Worm (Caenorhabditis elegans) whole organism, late embryonic: ENCODE measurements around the gene spp-4.

Experiments used
- F13H6.1 ChIP-seq: sonication (generic microtip); optimal IDR thresholded peaks from 2 replicates; lab custom pipeline; 2016; ENCODE audit warnings: missing genetic modification characterization, missing compliant biosample characterization
- T23F11.4 ChIP-seq: fragments of 200-800 bp; sonication (Bioruptor generic); optimal IDR thresholded peaks from 2 replicates; lab custom pipeline; 2018; ENCODE audit warnings: mild to moderate bottlenecking, missing genetic modification characterization, missing compliant biosample characterization
- ahr-1 ChIP-seq: sonication (generic microtip); optimal IDR thresholded peaks from 2 replicates; lab custom pipeline; 2016; ENCODE audit warnings: missing genetic modification characterization, missing compliant biosample characterization
- ama-1 ChIP-seq: fragments of 150-350 bp; optimal IDR thresholded peaks from 2 replicates; lab custom pipeline; 2014
- ceh-22 ChIP-seq: sonication (generic microtip); optimal IDR thresholded peaks from 2 replicates; lab custom pipeline; 2017; ENCODE audit warnings: missing biosample characterization, missing genetic modification characterization
- ceh-6 ChIP-seq: fragments of 200-800 bp; sonication (Bioruptor generic); optimal IDR thresholded peaks from 2 replicates; lab custom pipeline; 2018; ENCODE audit warnings: mild to moderate bottlenecking, missing genetic modification characterization, missing compliant biosample characterization
- che-1 ChIP-seq: sonication (generic microtip); optimal IDR thresholded peaks from 2 replicates; lab custom pipeline; 2016; ENCODE audit warnings: mild to moderate bottlenecking, missing genetic modification characterization, missing compliant biosample characterization
- elt-2 ChIP-seq: sonication (generic microtip); optimal IDR thresholded peaks from 2 replicates; lab custom pipeline; 2016; ENCODE audit warnings: missing genetic modification reagents, missing genetic modification characterization, missing compliant biosample characterization
- ets-4 ChIP-seq: sonication (generic microtip); optimal IDR thresholded peaks from 2 replicates; lab custom pipeline; 2016; ENCODE audit warnings: missing genetic modification characterization, missing compliant biosample characterization
- fkh-6 ChIP-seq: sonication (generic microtip); optimal IDR thresholded peaks from 2 replicates; lab custom pipeline; 2016; ENCODE audit warnings: missing genetic modification characterization, missing compliant biosample characterization
- lin-11 ChIP-seq: fragments of 200-800 bp; sonication (Bioruptor generic); optimal IDR thresholded peaks from 2 replicates; lab custom pipeline; 2018; ENCODE audit warnings: mild to moderate bottlenecking, missing genetic modification characterization, missing compliant biosample characterization
- madf-2 ChIP-seq: sonication (generic microtip); optimal IDR thresholded peaks from 2 replicates; lab custom pipeline; 2017; ENCODE audit warnings: missing genetic modification characterization, missing compliant biosample characterization
- nfya-1 ChIP-seq: sonication (generic microtip); optimal IDR thresholded peaks from 2 replicates; lab custom pipeline; 2017; ENCODE audit warnings: missing genetic modification characterization, mild to moderate bottlenecking, missing compliant biosample characterization, antibody characterized with exemption, moderate library complexity
- odd-2 ChIP-seq: sonication (generic microtip); optimal IDR thresholded peaks from 2 replicates; lab custom pipeline; 2017; ENCODE audit warnings: antibody characterized with exemption, mild to moderate bottlenecking, missing genetic modification characterization, missing compliant biosample characterization
- pha-2 ChIP-seq: sonication (generic microtip); optimal IDR thresholded peaks from 2 replicates; lab custom pipeline; 2017; ENCODE audit warnings: mild to moderate bottlenecking, missing genetic modification characterization, missing compliant biosample characterization
- rnt-1 ChIP-seq: sonication (generic microtip); optimal IDR thresholded peaks from 2 replicates; lab custom pipeline; 2016; ENCODE audit warnings: missing genetic modification characterization, missing compliant biosample characterization
- sox-4 ChIP-seq: sonication (generic microtip); optimal IDR thresholded peaks from 2 replicates; lab custom pipeline; 2017; ENCODE audit warnings: mild to moderate bottlenecking, missing genetic modification characterization, inconsistent platforms, missing compliant biosample characterization
- unc-42 ChIP-seq: sonication (generic microtip); optimal IDR thresholded peaks from 2 replicates; lab custom pipeline; 2016; ENCODE audit warnings: missing genotype, missing genetic modification characterization, missing compliant biosample characterization
- zip-5 ChIP-seq: sonication (generic microtip); optimal IDR thresholded peaks from 2 replicates; lab custom pipeline; 2016; ENCODE audit warnings: missing genetic modification characterization, missing compliant biosample characterization
- ztf-16 ChIP-seq: sonication (generic microtip); optimal IDR thresholded peaks from 2 replicates; lab custom pipeline; 2017; ENCODE audit warnings: missing genetic modification characterization, missing compliant biosample characterization

The spp-4 gene

DNA sequence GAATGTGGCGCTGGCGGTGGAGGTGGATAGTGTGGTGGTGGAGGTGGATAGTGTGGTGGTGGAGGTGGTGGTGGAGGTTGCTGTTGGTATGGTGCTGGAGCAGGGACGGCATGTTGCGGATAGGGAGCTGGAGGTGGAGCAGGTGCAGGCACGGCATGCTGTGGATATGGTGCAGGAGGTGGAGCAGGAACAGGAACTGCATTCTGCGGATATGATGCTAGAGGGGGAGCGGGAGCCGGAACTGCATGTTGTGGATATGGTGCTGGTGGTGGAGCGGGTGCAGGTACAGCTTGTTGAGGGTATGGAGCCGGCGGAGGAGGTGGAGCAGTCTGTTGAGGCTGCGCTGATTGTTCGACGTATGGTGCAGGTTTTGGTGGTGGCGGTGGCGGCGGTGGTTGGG is 49.6 kb downstream of the spp-4 start:
- no peak for TF ChIP-seq che-1 (tag; lab: Kevin White, UChicago)
- TF ChIP-seq sox-4, result no peak
- TF ChIP-seq madf-2 (tag; lab: Kevin White, UChicago), result no peak
- TF ChIP-seq rnt-1, result no peak
- no peak for TF ChIP-seq ets-4 (tag; lab: Kevin White, UChicago)
- TF ChIP-seq elt-2, result no peak
- TF ChIP-seq nfya-1 (tag; lab: Kevin White, UChicago), result no peak
- no peak for TF ChIP-seq lin-11 (tag; lab: Kevin White, UChicago)
- TF ChIP-seq zip-5 (tag; lab: Kevin White, UChicago), result no peak
- TF ChIP-seq ceh-22, result no peak
- TF ChIP-seq ahr-1, result no peak
- TF ChIP-seq unc-42 (tag; lab: Kevin White, UChicago), result no peak
- no peak for TF ChIP-seq F13H6.1 (tag; lab: Kevin White, UChicago)
- no peak for TF ChIP-seq ama-1 (lab: Kevin White, UChicago)
- no peak for TF ChIP-seq odd-2 (tag; lab: Kevin White, UChicago)
- TF ChIP-seq fkh-6, result no peak
- no peak for TF ChIP-seq T23F11.4 (GFP tag; lab: Kevin White, UChicago)
- no peak for TF ChIP-seq ztf-16
- no peak for TF ChIP-seq pha-2
- no peak for TF ChIP-seq ceh-6 (GFP tag; lab: Kevin White, UChicago)
